Worm (Caenorhabditis elegans) whole organism, L1 larva: ENCODE data around the gene ZK105.1.

ENCODE experiments used
- alr-1 ChIP-seq: fragments of 200-800 bp; sonication (Bioruptor generic); optimal IDR thresholded peaks from 2 replicates; lab custom pipeline; 2018; ENCODE audit warnings: borderline replicate concordance, mild to moderate bottlenecking, missing genetic modification characterization, missing compliant biosample characterization
- aly-2 ChIP-seq: fragments of 150-350 bp; optimal IDR thresholded peaks from 2 replicates; lab custom pipeline; 2014; ENCODE audit warnings: missing biosample characterization, missing genetic modification characterization
- ceh-8 ChIP-seq: fragments of 200-800 bp; sonication (Bioruptor generic); optimal IDR thresholded peaks from 2 replicates; lab custom pipeline; 2018; ENCODE audit warnings: mild to moderate bottlenecking, missing genetic modification characterization, moderate library complexity, missing compliant biosample characterization
- dpl-1 ChIP-seq, 3 experiments: fragments of 150-350 bp in 2 of 3; sonication (generic microtip) in 1 of 3; optimal IDR thresholded peaks; 2 replicates each; lab custom pipeline; 2014 to 2017; ENCODE audit warnings: missing biosample characterization in 3 of 3, missing genetic modification characterization in 3 of 3, missing genetic modification reagents in 3 of 3
- fos-1 ChIP-seq: fragments of 150-350 bp; optimal IDR thresholded peaks from 2 replicates; lab custom pipeline; 2014; ENCODE audit warnings: missing biosample characterization, missing genetic modification characterization
- hpl-2 ChIP-seq: fragments of 150-350 bp; optimal IDR thresholded peaks from 2 replicates; lab custom pipeline; 2014; ENCODE audit warnings: missing biosample characterization, missing genetic modification reagents, missing genetic modification characterization
- lsy-2 ChIP-seq, 2 experiments: fragments of 150-350 bp; optimal IDR thresholded peaks; 2 replicates each; lab custom pipeline; 2014; ENCODE audit warnings: missing biosample characterization in 2 of 2, missing genetic modification characterization in 2 of 2
- nhr-11 ChIP-seq: fragments of 150-350 bp; optimal IDR thresholded peaks from 2 replicates; lab custom pipeline; 2014; ENCODE audit warnings: missing biosample characterization, missing genetic modification characterization
- nhr-237 ChIP-seq: fragments of 150-350 bp; optimal IDR thresholded peaks from 2 replicates; lab custom pipeline; 2014; ENCODE audit warnings: missing biosample characterization, missing genetic modification characterization
- swsn-7 ChIP-seq: sonication (generic microtip); optimal IDR thresholded peaks from 2 replicates; lab custom pipeline; 2016; ENCODE audit warnings: missing genetic modification characterization, missing compliant biosample characterization

ce11 chrV:7745386-7745785, 31.6 kb downstream of the ZK105.1 start:
- TF ChIP-seq nhr-11 (tag; lab: Kevin White, UChicago) (no peak), aly-2 (no peak), alr-1 (tag; lab: Kevin White, UChicago) (no peak), swsn-7 (no peak), ceh-8 (GFP tag; lab: Kevin White, UChicago) (no peak), fos-1 (tag; lab: Kevin White, UChicago) (no peak), dpl-1 (GFP tag; optimal IDR thresholded peaks at IDR 0.05; lab: Kevin White, UChicago) (no peak), lsy-2 (tag; optimal IDR thresholded peaks at IDR 0.05; lab: Kevin White, UChicago) (no peak), hpl-2 (no peak), nhr-237 (tag; lab: Kevin White, UChicago) (no peak)
